Worm (Caenorhabditis elegans) whole organism, young adult: Measurements from ENCODE around the gene fbxa-211.

Experiments used
- F55B11.4 ChIP-seq: sonication (generic microtip); optimal IDR thresholded peaks from 2 replicates; lab custom pipeline; 2016; ENCODE audit warnings: missing compliant biosample characterization, missing genetic modification characterization, borderline replicate concordance; ENCODE audit not compliant: insufficient read depth
- Y53G8AR.9 ChIP-seq: fragments of 200-800 bp; sonication (Bioruptor generic); conservative IDR thresholded peaks from 2 replicates; pipeline ENCODE4 v1.3.6; 2022; ENCODE audit warnings: missing genetic modification reagents, missing genetic modification characterization, missing compliant biosample characterization
- ZK185.1 ChIP-seq: sonication (generic microtip); optimal IDR thresholded peaks from 2 replicates; lab custom pipeline; 2016; ENCODE audit warnings: mild to moderate bottlenecking, missing genetic modification characterization, missing compliant biosample characterization; ENCODE audit not compliant: poor library complexity, severe bottlenecking
- hmg-20 ChIP-seq: fragments of 200-800 bp; sonication (Bioruptor generic); IDR thresholded peaks from 2 replicates; pipeline ENCODE4 v1.3.6; 2022; ENCODE audit warnings: missing genetic modification reagents, missing genetic modification characterization, missing compliant biosample characterization
- hrde-1 ChIP-seq: sonication (generic microtip); optimal IDR thresholded peaks from 2 replicates; lab custom pipeline; 2016; ENCODE audit warnings: missing genetic modification characterization, mild to moderate bottlenecking, missing compliant biosample characterization, moderate library complexity, missing genotype, missing genetic modification reagents, borderline replicate concordance
- lin-40 ChIP-seq: sonication (generic microtip); optimal IDR thresholded peaks from 2 replicates; lab custom pipeline; 2016; ENCODE audit warnings: missing genetic modification characterization, mild to moderate bottlenecking, missing compliant biosample characterization, missing genotype, missing genetic modification reagents
- nfya-2 ChIP-seq: fragments of 200-800 bp; sonication (Bioruptor generic); IDR thresholded peaks from 2 replicates; pipeline ENCODE4 v1.3.6; 2022; ENCODE audit warnings: missing genetic modification reagents, missing genetic modification characterization, missing compliant biosample characterization
- snpc-1.1 ChIP-seq: sonication (generic microtip); optimal IDR thresholded peaks from 2 replicates; lab custom pipeline; 2017; ENCODE audit warnings: missing genetic modification characterization, mild to moderate bottlenecking, missing compliant biosample characterization, antibody characterized with exemption, moderate library complexity, missing genotype, missing genetic modification reagents; ENCODE audit not compliant: insufficient read depth
- zim-3 ChIP-seq: sonication (generic microtip); optimal IDR thresholded peaks from 2 replicates; lab custom pipeline; 2017; ENCODE audit warnings: mild to moderate bottlenecking, missing genetic modification characterization, moderate library complexity, missing compliant biosample characterization

DNA sequence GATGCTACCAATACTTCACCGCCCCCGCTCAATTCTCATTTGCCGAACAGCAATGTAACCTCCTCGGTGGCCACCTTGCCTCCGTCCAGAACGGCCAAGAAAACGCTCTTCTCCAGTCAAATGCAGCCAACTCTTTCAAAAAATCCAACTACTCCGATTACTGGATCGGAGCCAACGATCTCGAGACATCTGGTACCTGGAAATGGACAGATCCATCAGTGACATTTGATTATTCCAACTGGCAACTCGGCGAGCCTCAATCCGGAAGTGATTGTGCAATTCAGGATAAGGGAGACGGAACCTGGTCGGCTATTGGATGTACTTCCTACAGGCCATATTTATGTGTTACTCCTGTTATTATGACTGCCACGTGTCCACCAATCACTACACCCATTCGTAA lies 30.9 kb downstream of the fbxa-211 start:
- TF ChIP-seq F55B11.4 (tag; lab: Kevin White, UChicago) (no peak), zim-3 (tag; lab: Kevin White, UChicago) (no peak), lin-40 (no peak), nfya-2 (GFP tag; lab: Robert Waterston, UW) (no peak), hrde-1 (no peak), ZK185.1 (tag; lab: Kevin White, UChicago) (no peak), snpc-1.1 (tag; lab: Kevin White, UChicago) (no peak), Y53G8AR.9 (GFP tag; lab: Robert Waterston, UW) (no peak), hmg-20 (GFP tag; lab: Robert Waterston, UW) (no peak)
